Worm (Caenorhabditis elegans): ENCODE measurements around the gene siah-1.

Gene siah-1

DNA sequence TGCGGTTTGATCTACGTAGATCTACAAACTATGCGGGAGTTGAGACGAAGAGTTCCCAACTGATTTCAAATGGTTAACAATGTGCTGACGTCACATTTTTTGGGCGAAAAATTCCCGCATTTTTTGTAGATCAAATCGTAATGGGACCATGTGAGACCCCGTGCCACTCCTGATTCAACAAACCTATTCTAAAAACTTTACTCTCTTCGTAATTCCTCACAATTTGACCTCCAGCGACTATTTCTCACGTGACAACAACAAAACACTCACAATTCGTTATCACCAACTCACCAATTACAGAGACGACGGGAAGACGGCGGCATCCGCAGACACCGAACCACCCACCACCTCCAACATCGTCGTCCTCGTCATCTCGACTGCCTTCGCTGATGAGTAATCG, at the start of gene siah-1:
Gene siah-1 (plus strand): TSS at position 301 of the 400 bp plus-strand sequence.
- TF ChIP-seq sma-9 (GFP tag; optimal IDR thresholded peaks at IDR 0.05): no peak
- no peak for TF ChIP-seq sma-9 (tag; optimal IDR thresholded peaks at IDR 0.05)
- no peak for TF ChIP-seq lsy-2 (tag; optimal IDR thresholded peaks at IDR 0.05)
- TF ChIP-seq ztf-1 (GFP tag; conservative IDR thresholded peaks at IDR 0.05): no peak
- no peak for TF ChIP-seq sma-3 (GFP tag; optimal IDR thresholded peaks at IDR 0.05)
- no peak for TF ChIP-seq skn-1 (tag; optimal IDR thresholded peaks at IDR 0.05)
- TF ChIP-seq nhr-129 (tag; optimal IDR thresholded peaks at IDR 0.05): no peak
- no peak for TF ChIP-seq lin-11 (tag; optimal IDR thresholded peaks at IDR 0.05)
- TF ChIP-seq unc-62 (GFP tag; optimal IDR thresholded peaks at IDR 0.05): no peak
- TF ChIP-seq egl-27 (tag; optimal IDR thresholded peaks at IDR 0.05): no peak
- no peak for TF ChIP-seq snpc-4 (tag; optimal IDR thresholded peaks at IDR 0.05)
- TF ChIP-seq nhr-6 (tag; optimal IDR thresholded peaks at IDR 0.05): no peak
- no peak for TF ChIP-seq sem-4 (tag; optimal IDR thresholded peaks at IDR 0.05)
- no peak for TF ChIP-seq Y55F3AM.14 (GFP tag; optimal IDR thresholded peaks at IDR 0.05)
- TF ChIP-seq F13H6.1 (tag; optimal IDR thresholded peaks at IDR 0.05): no peak
- TF ChIP-seq ZK546.5 (tag; optimal IDR thresholded peaks at IDR 0.05): no peak
- TF ChIP-seq nhr-11 (tag; optimal IDR thresholded peaks at IDR 0.05): no peak
- no peak for TF ChIP-seq blmp-1 (tag; optimal IDR thresholded peaks at IDR 0.05; ENCODE audit: insufficient read depth)
- no peak for TF ChIP-seq aly-2 (tag; optimal IDR thresholded peaks at IDR 0.05)

ce11 chrIV:3694638-3695037, 49.2 kb upstream of the siah-1 start, which contains the start of the genes taf-6.2 and Y37E11AL.3:
Gene taf-6.2 (minus strand): TSS chrIV:3694733.
Gene Y37E11AL.3 (plus strand): TSS chrIV:3694935.
- TF ChIP-seq F13H6.1 (tag; optimal IDR thresholded peaks at IDR 0.05): peak; percentile 1
- peak; percentile 93 for TF ChIP-seq gmeb-1 (tag; optimal IDR thresholded peaks at IDR 0.05)
- no peak for TF ChIP-seq nhr-23 (tag; optimal IDR thresholded peaks at IDR 0.05)
- TF ChIP-seq nhr-25 (tag; optimal IDR thresholded peaks at IDR 0.05): peak; percentile 14
- TF ChIP-seq sma-3 (GFP tag; optimal IDR thresholded peaks at IDR 0.05): peak; percentile 54
- TF ChIP-seq ztf-4 (tag; optimal IDR thresholded peaks at IDR 0.05): no peak
- peak; percentile 61 to 77 for TF ChIP-seq lsy-2 (tag; optimal IDR thresholded peaks at IDR 0.05)
- TF ChIP-seq nhr-21 (tag; optimal IDR thresholded peaks at IDR 0.05): no peak
- TF ChIP-seq sem-4 (tag; optimal IDR thresholded peaks at IDR 0.05): no peak
- no peak for TF ChIP-seq nhr-11 (tag; optimal IDR thresholded peaks at IDR 0.05)
- TF ChIP-seq nhr-129 (tag; optimal IDR thresholded peaks at IDR 0.05): peak; percentile 33
- no peak for TF ChIP-seq ama-1 (optimal IDR thresholded peaks at IDR 0.05)
- no peak for TF ChIP-seq nhr-237 (tag; optimal IDR thresholded peaks at IDR 0.05)
- TF ChIP-seq dmd-4 (tag; optimal IDR thresholded peaks at IDR 0.05): no peak
- TF ChIP-seq lin-13 (GFP tag; optimal IDR thresholded peaks at IDR 0.05): peak; percentile 50
- peak; percentile 52 for TF ChIP-seq crh-2 (tag; optimal IDR thresholded peaks at IDR 0.05)
- TF ChIP-seq nhr-77 (tag; optimal IDR thresholded peaks at IDR 0.05): no peak
- no peak for TF ChIP-seq zag-1 (tag; optimal IDR thresholded peaks at IDR 0.05)
- no peak for TF ChIP-seq blmp-1 (tag; optimal IDR thresholded peaks at IDR 0.05; ENCODE audit: insufficient read depth)
- no peak for TF ChIP-seq alr-1 (tag; optimal IDR thresholded peaks at IDR 0.05)
- TF ChIP-seq skn-1 (tag; optimal IDR thresholded peaks at IDR 0.05): no peak
- peak; percentile 73 for TF ChIP-seq C34F6.9 (tag; optimal IDR thresholded peaks at IDR 0.05)
- no peak for TF ChIP-seq elt-1 (tag; optimal IDR thresholded peaks at IDR 0.05)
- TF ChIP-seq unc-39 (tag; optimal IDR thresholded peaks at IDR 0.05): no peak
- peak; percentile 43 for TF ChIP-seq lin-11 (tag; optimal IDR thresholded peaks at IDR 0.05)
- no peak for TF ChIP-seq ZK546.5 (tag; optimal IDR thresholded peaks at IDR 0.05)
- TF ChIP-seq egl-27 (tag; optimal IDR thresholded peaks at IDR 0.05): no peak
- no peak for TF ChIP-seq aly-2 (tag; optimal IDR thresholded peaks at IDR 0.05)
- TF ChIP-seq sma-9 (GFP tag; optimal IDR thresholded peaks at IDR 0.05): no peak
- no peak for TF ChIP-seq sma-9 (tag; optimal IDR thresholded peaks at IDR 0.05)
- TF ChIP-seq Y55F3AM.14 (GFP tag; optimal IDR thresholded peaks at IDR 0.05): no peak
- no peak for TF ChIP-seq fos-1 (tag; optimal IDR thresholded peaks at IDR 0.05)
- TF ChIP-seq unc-55 (GFP tag; optimal IDR thresholded peaks at IDR 0.05): peak; percentile 74
- no peak for TF ChIP-seq mdl-1 (tag; optimal IDR thresholded peaks at IDR 0.05)
- no peak for TF ChIP-seq snpc-4 (tag; optimal IDR thresholded peaks at IDR 0.05)
- no peak for TF ChIP-seq ceh-16 (tag; optimal IDR thresholded peaks at IDR 0.05)
- no peak for TF ChIP-seq unc-62 (GFP tag; optimal IDR thresholded peaks at IDR 0.05)

- TF ChIP-seq mdl-1 (tag; optimal IDR thresholded peaks at IDR 0.05) (no peak), nhr-10 (tag; optimal IDR thresholded peaks at IDR 0.05) (no peak), crh-2 (tag; optimal IDR thresholded peaks at IDR 0.05) (no peak), ceh-16 (tag; optimal IDR thresholded peaks at IDR 0.05) (no peak), unc-39 (tag; optimal IDR thresholded peaks at IDR 0.05) (no peak), nhr-21 (tag; optimal IDR thresholded peaks at IDR 0.05) (no peak), elt-1 (tag; optimal IDR thresholded peaks at IDR 0.05) (no peak), C34F6.9 (tag; optimal IDR thresholded peaks at IDR 0.05) (no peak), nhr-25 (tag; optimal IDR thresholded peaks at IDR 0.05) (no peak), lin-13 (GFP tag; optimal IDR thresholded peaks at IDR 0.05) (no peak)
Observed at ce11 chrIV:3698201-3698600, 45.6 kb upstream of the siah-1 start, which contains the start of gene Y37E11AL.2. Gene Y37E11AL.2 (plus strand): TSS chrIV:3698501.

All from whole organism, L2 larva.